Fruit fly (Drosophila melanogaster): ENCODE results near the gene SecS.

- TF ChIP-seq ovo (GFP tag; optimal IDR thresholded peaks at IDR 0.05) (no peak), kay (GFP tag; ENCODE audit: borderline replicate concordance) (no peak), pad (GFP tag; optimal IDR thresholded peaks at IDR 0.05) (peak; percentile 32), CG7101 (tag; optimal IDR thresholded peaks at IDR 0.05) (peak; percentile 60), toe (GFP tag; optimal IDR thresholded peaks at IDR 0.05) (no peak), CG11617 (GFP tag; optimal IDR thresholded peaks at IDR 0.05) (peak; percentile 43), CG14711 (tag; optimal IDR thresholded peaks at IDR 0.05) (peak; percentile 99), Crg-1 (GFP tag; optimal IDR thresholded peaks at IDR 0.05) (no peak), Mnt (GFP tag; optimal IDR thresholded peaks at IDR 0.05) (peak; percentile 59), tj (GFP tag; optimal IDR thresholded peaks at IDR 0.05) (no peak), CG7045 (GFP tag; optimal IDR thresholded peaks at IDR 0.05) (peak; percentile 44), Clk (GFP tag; optimal IDR thresholded peaks at IDR 0.05) (no peak)
These were observed 5.2 kb downstream of the SecS start, which contains the start of gene asl for dm6 chr3R:5606477-5606876.
